Fruit fly (Drosophila melanogaster) whole organism, embryonic: ENCODE measurements around the gene Hr78.

Experiments used
- ATbp ChIP-seq: fragments of 200-800 bp; sonication (Bioruptor generic); optimal IDR thresholded peaks from 2 replicates; lab custom pipeline; 2017; ENCODE audit warnings: missing biosample characterization, mild to moderate bottlenecking, missing genetic modification characterization, missing genetic modification reagents
- Awh ChIP-seq: fragments of 200-800 bp; sonication (Bioruptor generic); IDR thresholded peaks from 2 replicates; pipeline ENCODE4, ENCODE4 v1.3.6; 2022; ENCODE audit warnings: missing biosample characterization, missing genetic modification characterization
- Bteb2 ChIP-seq: fragments of 200-800 bp; sonication (Bioruptor generic); optimal IDR thresholded peaks from 2 replicates; lab custom pipeline; 2016; ENCODE audit warnings: missing biosample characterization, missing genetic modification characterization
- CG10267 ChIP-seq: fragments of 200-800 bp; sonication (Bioruptor generic); optimal IDR thresholded peaks from 2 replicates; lab custom pipeline; 2018; ENCODE audit warnings: missing biosample characterization, mild to moderate bottlenecking, missing genetic modification characterization, moderate library complexity
- CG10431 ChIP-seq: fragments of 200-800 bp; sonication (Bioruptor generic); optimal IDR thresholded peaks from 3 replicates; lab custom pipeline; 2018; ENCODE audit warnings: missing biosample characterization, mild to moderate bottlenecking, missing genetic modification characterization
- CG11247 ChIP-seq: fragments of 200-800 bp; sonication (Bioruptor generic); IDR thresholded peaks from 2 replicates; pipeline ENCODE4 v1.3.6; 2022; ENCODE audit warnings: missing biosample characterization, missing genetic modification characterization
- CG12391 ChIP-seq: fragments of 200-800 bp; sonication (Bioruptor generic); optimal IDR thresholded peaks from 3 replicates; lab custom pipeline; 2018; ENCODE audit warnings: missing biosample characterization, mild to moderate bottlenecking, missing genetic modification characterization, moderate library complexity
- CG13424 ChIP-seq: fragments of 200-800 bp; sonication (Bioruptor generic); optimal IDR thresholded peaks from 2 replicates; lab custom pipeline; 2019; ENCODE audit warnings: missing biosample characterization, mild to moderate bottlenecking, missing genetic modification characterization, moderate library complexity
- CG13775 ChIP-seq: fragments of 200-800 bp; sonication (Bioruptor generic); optimal IDR thresholded peaks from 3 replicates; lab custom pipeline; 2017; ENCODE audit warnings: missing biosample characterization, mild to moderate bottlenecking, missing genetic modification characterization
- CG16813 ChIP-seq: fragments of 200-800 bp; sonication (Bioruptor generic); IDR thresholded peaks from 3 replicates; pipeline ENCODE4 v1.3.6; 2022; ENCODE audit warnings: missing biosample characterization, missing genetic modification characterization; ENCODE audit not compliant: partially characterized antibody
- CG17385 ChIP-seq: fragments of 200-800 bp; sonication (Bioruptor generic); optimal IDR thresholded peaks from 3 replicates; lab custom pipeline; 2018; ENCODE audit warnings: missing biosample characterization, mild to moderate bottlenecking, missing genetic modification characterization
- CG17568 ChIP-seq: fragments of 200-800 bp; sonication (Bioruptor generic); optimal IDR thresholded peaks from 2 replicates; lab custom pipeline; 2018; ENCODE audit warnings: missing biosample characterization, mild to moderate bottlenecking, missing genetic modification characterization, moderate library complexity
- CG18619 ChIP-seq: fragments of 200-800 bp; sonication (Bioruptor generic); optimal IDR thresholded peaks from 3 replicates; lab custom pipeline; 2017; ENCODE audit warnings: missing biosample characterization, mild to moderate bottlenecking, missing genetic modification characterization
- CG30431 ChIP-seq: fragments of 200-800 bp; sonication (Bioruptor generic); optimal IDR thresholded peaks from 2 replicates; lab custom pipeline; 2017; ENCODE audit warnings: missing biosample characterization, missing genetic modification characterization
- CG5953 ChIP-seq: fragments of 200-800 bp; sonication (Bioruptor generic); IDR thresholded peaks from 2 replicates; pipeline ENCODE4 v1.3.6; 2022; ENCODE audit warnings: missing biosample characterization, missing genetic modification characterization
- CG8281 ChIP-seq: fragments of 200-800 bp; sonication (Bioruptor generic); optimal IDR thresholded peaks from 2 replicates; lab custom pipeline; 2018; ENCODE audit warnings: missing biosample characterization, mild to moderate bottlenecking, missing genetic modification characterization, moderate library complexity
- CG9437 ChIP-seq: fragments of 200-800 bp; sonication (Bioruptor generic); optimal IDR thresholded peaks from 2 replicates; lab custom pipeline; 2018; ENCODE audit warnings: missing biosample characterization, mild to moderate bottlenecking, missing genetic modification characterization
- Eip74EF ChIP-seq, 2 experiments: fragments of 200-800 bp in 1 of 2; fragments of >200 bp in 1 of 2; sonication (Bioruptor generic) in 1 of 2; optimal IDR thresholded peaks; 2 replicates each; lab custom pipeline; 2017 to 2019; ENCODE audit warnings: missing biosample characterization in 2 of 2, missing genetic modification characterization in 2 of 2, mild to moderate bottlenecking in 1 of 2, moderate library complexity in 1 of 2
- H15 ChIP-seq: fragments of 200-800 bp; sonication (Bioruptor generic); IDR thresholded peaks from 3 replicates; pipeline ENCODE4 v1.3.6; 2022; ENCODE audit warnings: missing biosample characterization, missing genetic modification characterization
- Hmx ChIP-seq: fragments of 200-800 bp; sonication (Bioruptor generic); optimal IDR thresholded peaks from 2 replicates; lab custom pipeline; 2016; ENCODE audit warnings: missing biosample characterization, missing genetic modification characterization
- Jarid2 ChIP-seq: fragments of 200-800 bp; sonication (Bioruptor generic); optimal IDR thresholded peaks from 3 replicates; lab custom pipeline; 2017; ENCODE audit warnings: mild to moderate bottlenecking, missing biosample characterization, missing genetic modification reagents, missing genetic modification characterization
- MTF-1 ChIP-seq: fragments of 200-800 bp; sonication (Bioruptor generic); optimal IDR thresholded peaks from 2 replicates; lab custom pipeline; 2018; ENCODE audit warnings: missing biosample characterization, mild to moderate bottlenecking, missing genetic modification characterization, borderline replicate concordance
- Meics ChIP-seq: fragments of 200-800 bp; sonication (Bioruptor generic); optimal IDR thresholded peaks from 2 replicates; lab custom pipeline; 2017; ENCODE audit warnings: missing biosample characterization, mild to moderate bottlenecking, missing genetic modification characterization
- Mes4 ChIP-seq: fragments of 200-800 bp; sonication (Bioruptor generic); optimal IDR thresholded peaks from 2 replicates; lab custom pipeline; 2016; ENCODE audit warnings: missing biosample characterization, missing genetic modification characterization
- Oaz ChIP-seq: fragments of 200-800 bp; sonication (Bioruptor generic); IDR thresholded peaks from 2 replicates; pipeline ENCODE4 v1.3.6; 2022; ENCODE audit warnings: missing biosample characterization, missing genetic modification characterization
- Ptx1 ChIP-seq: fragments of 200-800 bp; sonication (Bioruptor generic); IDR thresholded peaks from 2 replicates; pipeline ENCODE4 v1.3.6; 2022; ENCODE audit warnings: missing biosample characterization, missing genetic modification characterization
- Side ChIP-seq: fragments of 200-800 bp; sonication (Bioruptor generic); optimal IDR thresholded peaks from 2 replicates; lab custom pipeline; 2016; ENCODE audit warnings: missing biosample characterization, missing genetic modification characterization
- Sin3A ChIP-seq: fragments of >200 bp; optimal IDR thresholded peaks from 2 replicates; lab custom pipeline; 2018
- Six4 ChIP-seq: fragments of 200-800 bp; sonication (Bioruptor generic); optimal IDR thresholded peaks from 2 replicates; lab custom pipeline; 2016; ENCODE audit warnings: missing biosample characterization, missing genetic modification characterization
- Trl ChIP-seq, 3 experiments: fragments of >200 bp in 2 of 3; fragments of 200-800 bp in 1 of 3; sonication (Bioruptor generic) in 1 of 3; optimal IDR thresholded peaks; 2 replicates in 1 of 3; 3 replicates in 2 of 3; lab custom pipeline; 2016 to 2017; ENCODE audit warnings: missing biosample characterization in 1 of 3, missing genetic modification characterization in 1 of 3
- ase ChIP-seq: fragments of 200-800 bp; sonication (Bioruptor generic); IDR thresholded peaks from 3 replicates; pipeline ENCODE4 v1.3.6; 2022; ENCODE audit warnings: missing biosample characterization, missing genetic modification characterization
- bab2 ChIP-seq: fragments of 200-800 bp; sonication (Bioruptor generic); optimal IDR thresholded peaks from 2 replicates; lab custom pipeline; 2016; ENCODE audit warnings: missing biosample characterization, missing genetic modification characterization
- cas ChIP-seq: fragments of 200-800 bp; sonication (Bioruptor generic); IDR thresholded peaks from 2 replicates; pipeline ENCODE4 v1.3.6; 2022; ENCODE audit warnings: missing biosample characterization, missing genetic modification characterization
- crol ChIP-seq: fragments of 200-800 bp; sonication (Bioruptor generic); IDR thresholded peaks from 2 replicates; pipeline ENCODE4 v1.3.6; 2022; ENCODE audit warnings: missing biosample characterization, missing genetic modification characterization
- dmrt11E ChIP-seq: fragments of 200-800 bp; sonication (Bioruptor generic); optimal IDR thresholded peaks from 3 replicates; lab custom pipeline; 2018; ENCODE audit warnings: missing biosample characterization, mild to moderate bottlenecking, missing genetic modification characterization, moderate library complexity
- fd96Cb ChIP-seq: fragments of 200-800 bp; sonication (Bioruptor generic); optimal IDR thresholded peaks from 2 replicates; lab custom pipeline; 2018; ENCODE audit warnings: missing biosample characterization, mild to moderate bottlenecking, missing genetic modification characterization, moderate library complexity
- her ChIP-seq: fragments of 200-800 bp; sonication (Bioruptor generic); optimal IDR thresholded peaks from 2 replicates; lab custom pipeline; 2016; ENCODE audit warnings: missing biosample characterization, missing genetic modification characterization
- insv ChIP-seq, 2 experiments: fragments of 200-800 bp; sonication (Bioruptor generic); optimal IDR thresholded peaks; 3 replicates each; lab custom pipeline; 2016 to 2018; ENCODE audit warnings: missing biosample characterization in 2 of 2, missing genetic modification characterization in 2 of 2
- kay ChIP-seq: fragments of 200-800 bp; sonication (Bioruptor generic); optimal IDR thresholded peaks from 2 replicates; lab custom pipeline; 2016; ENCODE audit warnings: missing biosample characterization, missing genetic modification characterization
- knrl ChIP-seq: fragments of 200-800 bp; sonication (Bioruptor generic); IDR thresholded peaks from 3 replicates; pipeline ENCODE4 v1.3.6; 2022; ENCODE audit warnings: missing biosample characterization, missing genetic modification characterization; ENCODE audit not compliant: partially characterized antibody
- lola ChIP-seq, 3 experiments: fragments of >200 bp in 2 of 3; fragments of 200-800 bp in 1 of 3; sonication (Bioruptor generic) in 1 of 3; optimal IDR thresholded peaks; 2 replicates each; lab custom pipeline; 2017 to 2019; ENCODE audit warnings: missing biosample characterization in 3 of 3, missing genetic modification characterization in 3 of 3, mild to moderate bottlenecking in 1 of 3, moderate library complexity in 1 of 3
- lov ChIP-seq, 2 experiments: fragments of 200-800 bp in 1 of 2; fragments of >200 bp in 1 of 2; sonication (Bioruptor generic) in 1 of 2; IDR thresholded peaks in 1 of 2; optimal IDR thresholded peaks in 1 of 2; 2 replicates in 1 of 2; 3 replicates in 1 of 2; pipeline versions ENCODE4 v1.3.6 to Lab custom; 2017 to 2022; ENCODE audit warnings: missing biosample characterization in 1 of 2, missing genetic modification characterization in 1 of 2
- mam ChIP-seq: fragments of 200-800 bp; sonication (Bioruptor generic); optimal IDR thresholded peaks from 3 replicates; lab custom pipeline; 2016; ENCODE audit warnings: missing biosample characterization, missing genetic modification characterization
- oc ChIP-seq: fragments of 200-800 bp; sonication (Bioruptor generic); optimal IDR thresholded peaks from 2 replicates; lab custom pipeline; 2018; ENCODE audit warnings: missing biosample characterization, mild to moderate bottlenecking, missing genetic modification characterization, moderate library complexity
- pita ChIP-seq: fragments of 200-800 bp; sonication (Bioruptor generic); optimal IDR thresholded peaks from 2 replicates; lab custom pipeline; 2017; ENCODE audit warnings: missing biosample characterization, mild to moderate bottlenecking, missing genetic modification characterization
- repo ChIP-seq: fragments of 200-800 bp; sonication (Bioruptor generic); optimal IDR thresholded peaks from 2 replicates; lab custom pipeline; 2016; ENCODE audit warnings: missing biosample characterization, missing genetic modification characterization
- sc ChIP-seq, 3 experiments: fragments of >200 bp in 2 of 3; fragments of 200-800 bp in 1 of 3; sonication (Bioruptor generic) in 1 of 3; optimal IDR thresholded peaks; 2 replicates in 2 of 3; 3 replicates in 1 of 3; lab custom pipeline; 2017; ENCODE audit warnings: mild to moderate bottlenecking in 1 of 3, missing biosample characterization in 1 of 3, missing genetic modification characterization in 1 of 3, missing genetic modification reagents in 1 of 3
- toy ChIP-seq: fragments of 200-800 bp; sonication (Bioruptor generic); IDR thresholded peaks from 2 replicates; pipeline ENCODE4 v1.3.6; 2022; ENCODE audit warnings: missing biosample characterization, missing genetic modification characterization

Hr78 gene

dm6 chr3L:21509488-21510122, 12.3 kb upstream of the Hr78 start (continued):
- TF ChIP-seq CG13775 (GFP tag; lab: Kevin White, UChicago) = peak; percentile 28
- no peak for TF ChIP-seq CG11247 (GFP tag; lab: Robert Waterston, UW)
- peak; percentile 63 to 74 for TF ChIP-seq Trl (optimal IDR thresholded peaks at IDR 0.05; lab: Kevin White, UChicago)
- TF ChIP-seq Trl (GFP tag; optimal IDR thresholded peaks at IDR 0.05; lab: Kevin White, UChicago) = peak; percentile 14
- TF ChIP-seq lov (optimal IDR thresholded peaks at IDR 0.05; lab: Kevin White, UChicago) = no peak
- no peak for TF ChIP-seq lov (GFP tag; IDR thresholded peaks at IDR 0.05; lab: Robert Waterston, UW)
- TF ChIP-seq oc = no peak
- no peak for TF ChIP-seq Side (GFP tag; lab: Kevin White, UChicago)
- TF ChIP-seq Oaz (GFP tag; lab: Robert Waterston, UW) = no peak
- peak; percentile 28 for TF ChIP-seq fd96Cb (tag; lab: Kevin White, UChicago)
- no peak for TF ChIP-seq ase (GFP tag; lab: Robert Waterston, UW)
- peak; percentile 28 for TF ChIP-seq CG10267 (tag; lab: Kevin White, UChicago)
- no peak for TF ChIP-seq toy (GFP tag; lab: Robert Waterston, UW)
- no peak for TF ChIP-seq Sin3A
- no peak for TF ChIP-seq CG5953 (GFP tag; lab: Robert Waterston, UW)
- peak; percentile 33 for TF ChIP-seq CG13424 (tag; lab: Kevin White, UChicago)
- TF ChIP-seq repo (GFP tag; lab: Kevin White, UChicago) = peak; percentile 32
- TF ChIP-seq H15 (GFP tag; lab: Robert Waterston, UW) = no peak
- TF ChIP-seq CG16813 (GFP tag; lab: Robert Waterston, UW) = no peak
- no peak for TF ChIP-seq CG17568 (GFP tag; lab: Kevin White, UChicago)
- no peak for TF ChIP-seq crol (GFP tag; lab: Robert Waterston, UW)
- TF ChIP-seq cas = no peak
- TF ChIP-seq CG17385 (GFP tag; lab: Kevin White, UChicago) = peak; percentile 31
- TF ChIP-seq insv (GFP tag; optimal IDR thresholded peaks at IDR 0.05; lab: Kevin White, UChicago) = no peak
- peak; percentile 36 for TF ChIP-seq Jarid2 (GFP tag; lab: Kevin White, UChicago)
- TF ChIP-seq kay = no peak
- TF ChIP-seq Meics (GFP tag; lab: Kevin White, UChicago) = peak; percentile 47
- TF ChIP-seq ATbp (GFP tag; lab: Kevin White, UChicago) = peak; percentile 25
- no peak for TF ChIP-seq Hmx (GFP tag; lab: Kevin White, UChicago)
- TF ChIP-seq mam = peak; percentile 54
- TF ChIP-seq Bteb2 (GFP tag; lab: Kevin White, UChicago) = no peak
- TF ChIP-seq CG12391 = peak; percentile 53
- TF ChIP-seq Ptx1 (GFP tag; lab: Robert Waterston, UW) = peak; percentile 28; the same call in 1 of the 2 replicates
- TF ChIP-seq Mes4 = no peak
- TF ChIP-seq sc (optimal IDR thresholded peaks at IDR 0.05; lab: Kevin White, UChicago) = no peak
- no peak for TF ChIP-seq sc (GFP tag; optimal IDR thresholded peaks at IDR 0.05; lab: Kevin White, UChicago)
- TF ChIP-seq bab2 (GFP tag; lab: Kevin White, UChicago) = no peak
- TF ChIP-seq CG8281 (tag; lab: Kevin White, UChicago) = no peak
- TF ChIP-seq MTF-1 (GFP tag; lab: Kevin White, UChicago) = no peak
- no peak for TF ChIP-seq Eip74EF (GFP tag; optimal IDR thresholded peaks at IDR 0.05; lab: Kevin White, UChicago)
- TF ChIP-seq Six4 (GFP tag; lab: Kevin White, UChicago) = no peak
- TF ChIP-seq CG9437 = peak; percentile 19
- peak; percentile 38 for TF ChIP-seq dmrt11E (tag; lab: Kevin White, UChicago)
- TF ChIP-seq CG18619 = no peak
- TF ChIP-seq CG30431 (GFP tag; lab: Kevin White, UChicago) = no peak
- no peak for TF ChIP-seq pita
- peak; percentile 39 for TF ChIP-seq her (GFP tag; lab: Kevin White, UChicago)
- TF ChIP-seq lola (GFP tag; optimal IDR thresholded peaks at IDR 0.05; lab: Kevin White, UChicago) = peak in 1 of 3 experiments; percentile 25
- peak; percentile 44; the same call in 1 of the 2 replicates for TF ChIP-seq Awh (GFP tag; lab: Robert Waterston, UW)
- no peak for TF ChIP-seq knrl (GFP tag; lab: Robert Waterston, UW)
- TF ChIP-seq CG10431 (GFP tag; lab: Kevin White, UChicago) = no peak
